Worm (Caenorhabditis elegans): ENCODE data around the gene T01B10.5.
"Not testable (repeated sequence)": the region's sequence is repeated elsewhere in the genome, so short reads cannot be mapped to it uniquely, and the experiment has no call there.

DNA sequence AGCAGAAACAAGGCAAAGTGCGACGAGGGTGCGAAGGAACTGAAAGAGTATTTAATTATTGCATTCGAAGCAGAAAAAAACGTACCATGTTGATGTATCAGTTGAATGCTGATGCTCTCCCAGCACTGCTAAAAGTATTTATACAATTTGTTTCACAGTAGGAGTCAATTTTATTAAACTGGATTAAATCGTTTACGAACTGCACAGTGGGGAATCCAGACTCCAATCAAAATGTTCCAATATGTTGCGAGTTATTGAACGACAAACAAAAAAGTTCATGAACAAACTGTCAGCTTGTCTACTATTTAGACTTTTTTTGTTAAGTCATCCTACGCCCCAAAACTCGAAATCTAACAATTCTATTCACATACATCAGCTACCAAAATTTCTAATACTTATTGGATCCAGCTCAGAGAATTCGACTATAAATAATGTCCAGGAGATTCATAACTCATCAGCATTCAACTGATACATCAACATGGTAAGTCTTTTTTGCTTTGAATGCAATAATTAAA lies 43.2 kb downstream of the T01B10.5 start, which contains the start of the genes nspc-4 and nspc-5:
- not testable (repeated sequence) for TF ChIP-seq grh-1 (GFP tag; IDR thresholded peaks at IDR 0.05); tbx-2 (tag; optimal IDR thresholded peaks at IDR 0.05); unc-130 (tag; optimal IDR thresholded peaks at IDR 0.05); lin-13 (GFP tag; optimal IDR thresholded peaks at IDR 0.05); unc-62 (GFP tag; optimal IDR thresholded peaks at IDR 0.05); rnt-1 (tag; optimal IDR thresholded peaks at IDR 0.05); efl-3 (GFP tag; optimal IDR thresholded peaks at IDR 0.05); hlh-17 (GFP tag; optimal IDR thresholded peaks at IDR 0.05; ENCODE audit: borderline replicate concordance); sptf-1 (tag; optimal IDR thresholded peaks at IDR 0.05); ztf-4 (tag; optimal IDR thresholded peaks at IDR 0.05)

Measured in whole organism, L1 larva.